Worm (Caenorhabditis elegans): ENCODE results near the gene F44E7.5.

The F44E7.5 gene

ce11 chrV:5739438-5739837, 41.3 kb downstream of the F44E7.5 start:
- TF ChIP-seq unc-62 (GFP tag; optimal IDR thresholded peaks at IDR 0.05 in 1 of 2) (peak in 1 of 2 experiments; percentile 67), unc-62 (tag; optimal IDR thresholded peaks at IDR 0.05) (no peak), vab-7 (GFP tag; IDR thresholded peaks at IDR 0.05) (no peak)

- TF ChIP-seq lim-7 (GFP tag; IDR thresholded peaks at IDR 0.05) (no peak), fkh-10 (GFP tag; optimal IDR thresholded peaks at IDR 0.05) (no peak), egl-43 (GFP tag; IDR thresholded peaks at IDR 0.05) (no peak), F49E8.2 (tag; optimal IDR thresholded peaks at IDR 0.05; ENCODE audit: borderline replicate concordance) (no peak), madf-5 (GFP tag; IDR thresholded peaks at IDR 0.05) (no peak), snpc-1.2 (GFP tag; IDR thresholded peaks at IDR 0.05) (no peak), Y5F2A.4 (GFP tag; optimal IDR thresholded peaks at IDR 0.05) (no peak), spr-1 (tag; optimal IDR thresholded peaks at IDR 0.05) (no peak), vab-7 (GFP tag; IDR thresholded peaks at IDR 0.05) (no peak)
These were observed 44.7 kb downstream of the F44E7.5 start, which contains the start of gene K09H11.6 for ce11 chrV:5736068-5736467. Gene K09H11.6, minus strand, starts transcription at chrV:5736168.

- TF ChIP-seq zip-11 (GFP tag; IDR thresholded peaks at IDR 0.05) (no peak), nhr-111 (GFP tag; optimal IDR thresholded peaks at IDR 0.05) (no peak), lin-13 (GFP tag; optimal IDR thresholded peaks at IDR 0.05) (no peak), mxl-3 (GFP tag; optimal IDR thresholded peaks at IDR 0.05) (no peak), nhr-102 (tag; optimal IDR thresholded peaks at IDR 0.05) (no peak), ceh-32 (tag; optimal IDR thresholded peaks at IDR 0.05; ENCODE audit: poor library complexity) (no peak), zfp-2 (tag; optimal IDR thresholded peaks at IDR 0.05) (no peak), hmg-1.1 (GFP tag; IDR thresholded peaks at IDR 0.05) (no peak), dpl-1 (GFP tag; optimal IDR thresholded peaks at IDR 0.05) (no peak), lin-15B (tag; optimal IDR thresholded peaks at IDR 0.05) (no peak), daf-19 (GFP tag; conservative IDR thresholded peaks at IDR 0.05) (no peak), nhr-28 (tag; optimal IDR thresholded peaks at IDR 0.05) (no peak), ceh-28 (tag; optimal IDR thresholded peaks at IDR 0.05) (no peak), skn-1 (tag; optimal IDR thresholded peaks at IDR 0.05) (no peak), nhr-25 (tag; optimal IDR thresholded peaks at IDR 0.05; ENCODE audit: borderline replicate concordance, insufficient read depth) (no peak)
These were observed 49.9 kb downstream of the F44E7.5 start, which contains the start of gene K09H11.15 for ce11 chrV:5730783-5731182. Gene K09H11.15, minus strand, starts transcription at chrV:5730883.

Data from whole organism, L4 larva.